Fruit fly (Drosophila melanogaster): ENCODE measurements around the gene blp.

DNA sequence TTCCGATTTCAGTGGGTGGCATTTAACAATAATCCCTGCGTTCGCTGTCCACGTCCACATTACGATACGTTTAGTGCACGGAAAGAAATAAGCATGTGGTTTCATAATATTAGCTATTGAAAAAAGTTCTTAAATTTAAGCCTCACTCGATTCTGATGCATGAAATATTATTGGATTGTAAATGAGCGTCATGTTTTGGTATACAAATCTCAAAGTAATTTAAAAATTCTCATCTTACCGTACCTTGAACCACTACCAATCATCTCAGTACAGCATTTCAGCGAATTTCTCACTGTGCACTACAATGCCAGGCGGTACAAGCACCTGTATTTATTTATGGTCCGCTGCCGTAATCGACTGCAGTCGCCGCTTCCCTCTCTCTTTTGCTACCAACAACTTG is 40.6 kb downstream of the blp start:
- TF ChIP-seq Hr78 (GFP tag; optimal IDR thresholded peaks at IDR 0.05) (no peak), Dif (GFP tag; optimal IDR thresholded peaks at IDR 0.05; ENCODE audit: partially characterized antibody) (no peak), lola (GFP tag; optimal IDR thresholded peaks at IDR 0.05) (no peak)
